Worm (Caenorhabditis elegans): ENCODE measurements around the gene C05G5.5.
A peak's percentile ranks its signal among the peaks of the same experiment; 100 is the strongest.

ce11 chrX:14791195-14791739, 30.3 kb upstream of the C05G5.5 start:
- TF ChIP-seq tbp1 (GFP tag; optimal IDR thresholded peaks at IDR 0.05) (no peak), Y53F4B.3 (GFP tag; IDR thresholded peaks at IDR 0.05) (no peak), xnd-1 (tag; optimal IDR thresholded peaks at IDR 0.05) (no peak), tbx-9 (tag; optimal IDR thresholded peaks at IDR 0.05; ENCODE audit: borderline replicate concordance) (no peak), ama-1 (optimal IDR thresholded peaks at IDR 0.05) (peak; percentile 81), ama-1 (GFP tag; optimal IDR thresholded peaks at IDR 0.05) (no peak), somi-1 (GFP tag; optimal IDR thresholded peaks at IDR 0.05) (no peak), die-1 (tag; optimal IDR thresholded peaks at IDR 0.05) (no peak), unc-130 (GFP tag; optimal IDR thresholded peaks at IDR 0.05) (no peak), hlh-26 (GFP tag; conservative IDR thresholded peaks at IDR 0.05) (no peak), snpc-4 (GFP tag; optimal IDR thresholded peaks at IDR 0.05) (no peak), snpc-4 (tag; optimal IDR thresholded peaks at IDR 0.05) (no peak), ceh-100 (GFP tag; IDR thresholded peaks at IDR 0.05) (no peak)
